Fruit fly (Drosophila melanogaster) whole organism, adult: ENCODE data around the gene Cyp4d1.
A peak's percentile ranks its signal among the peaks of the same experiment; 100 is the strongest.

ENCODE experiments used
- CG11617 ChIP-seq: fragments of 200-800 bp; sonication (Bioruptor generic); optimal IDR thresholded peaks from 2 replicates; lab custom pipeline; 2017; ENCODE audit warnings: mild to moderate bottlenecking, missing biosample characterization, missing genetic modification reagents, missing genetic modification characterization
- CG12768 ChIP-seq: fragments of 200-800 bp; sonication (Bioruptor generic); optimal IDR thresholded peaks from 2 replicates; lab custom pipeline; 2017; ENCODE audit warnings: missing biosample characterization, missing genetic modification characterization, mild to moderate bottlenecking, moderate library complexity, missing genetic modification reagents
- CG14711 ChIP-seq: fragments of 200-800 bp; sonication (Bioruptor generic); optimal IDR thresholded peaks from 2 replicates; lab custom pipeline; 2018; ENCODE audit warnings: missing biosample characterization, mild to moderate bottlenecking, missing genetic modification characterization, moderate library complexity
- CG1620 ChIP-seq: fragments of 200-800 bp; sonication (Bioruptor generic); optimal IDR thresholded peaks from 2 replicates; lab custom pipeline; 2016; ENCODE audit warnings: missing biosample characterization, missing genetic modification characterization
- CG33017 ChIP-seq: fragments of 200-800 bp; sonication (Bioruptor generic); optimal IDR thresholded peaks from 2 replicates; lab custom pipeline; 2018; ENCODE audit warnings: missing biosample characterization, mild to moderate bottlenecking, missing genetic modification characterization, moderate library complexity
- CG5204 ChIP-seq: fragments of 200-800 bp; sonication (Bioruptor generic); optimal IDR thresholded peaks from 2 replicates; lab custom pipeline; 2016; ENCODE audit warnings: missing biosample characterization, missing genetic modification characterization
- CG7045 ChIP-seq: fragments of 200-800 bp; sonication (Bioruptor generic); optimal IDR thresholded peaks from 2 replicates; lab custom pipeline; 2017; ENCODE audit warnings: missing biosample characterization, mild to moderate bottlenecking, missing genetic modification characterization
- CG7101 ChIP-seq: fragments of 200-800 bp; sonication (Bioruptor generic); optimal IDR thresholded peaks from 2 replicates; lab custom pipeline; 2018; ENCODE audit warnings: missing biosample characterization, mild to moderate bottlenecking, missing genetic modification characterization, moderate library complexity
- Clk ChIP-seq: fragments of 200-800 bp; sonication (Bioruptor generic); optimal IDR thresholded peaks from 2 replicates; lab custom pipeline; 2017; ENCODE audit warnings: missing biosample characterization, missing genetic modification characterization
- Crg-1 ChIP-seq: fragments of 200-800 bp; sonication (Bioruptor generic); optimal IDR thresholded peaks from 2 replicates; lab custom pipeline; 2016; ENCODE audit warnings: missing biosample characterization, missing genetic modification characterization
- Hr96 ChIP-seq: fragments of 200-800 bp; sonication (Bioruptor generic); optimal IDR thresholded peaks from 2 replicates; lab custom pipeline; 2016; ENCODE audit warnings: missing biosample characterization, missing genetic modification characterization
- Mnt ChIP-seq: fragments of 200-800 bp; sonication (Bioruptor generic); optimal IDR thresholded peaks from 2 replicates; lab custom pipeline; 2016; ENCODE audit warnings: missing biosample characterization, mild to moderate bottlenecking, missing genetic modification characterization
- bab1 ChIP-seq: fragments of 200-800 bp; sonication (Bioruptor generic); optimal IDR thresholded peaks from 3 replicates; lab custom pipeline; 2019; ENCODE audit warnings: missing biosample characterization, mild to moderate bottlenecking, missing genetic modification characterization, moderate library complexity
- cic ChIP-seq: fragments of 200-800 bp; sonication (Bioruptor generic); optimal IDR thresholded peaks from 2 replicates; lab custom pipeline; 2017; ENCODE audit warnings: missing biosample characterization, mild to moderate bottlenecking, missing genetic modification characterization, moderate library complexity
- cnc ChIP-seq, 2 experiments: fragments of >200 bp; optimal IDR thresholded peaks; 2 replicates each; lab custom pipeline; 2017
- kay ChIP-seq: fragments of 200-800 bp; sonication (Bioruptor generic); peaks from one replicate; lab custom pipeline; 2016; ENCODE audit warnings: missing biosample characterization, missing genetic modification characterization, borderline replicate concordance
- ovo ChIP-seq: fragments of 200-800 bp; sonication (Bioruptor generic); optimal IDR thresholded peaks from 2 replicates; lab custom pipeline; 2016; ENCODE audit warnings: missing biosample characterization, missing genetic modification characterization
- pad ChIP-seq: fragments of 200-800 bp; sonication (Bioruptor generic); optimal IDR thresholded peaks from 3 replicates; lab custom pipeline; 2017; ENCODE audit warnings: missing biosample characterization, missing genetic modification characterization, mild to moderate bottlenecking, moderate library complexity, missing genetic modification reagents
- tj ChIP-seq: fragments of 200-800 bp; sonication (Bioruptor generic); optimal IDR thresholded peaks from 3 replicates; lab custom pipeline; 2017; ENCODE audit warnings: missing biosample characterization, mild to moderate bottlenecking, missing genetic modification characterization, moderate library complexity
- toe ChIP-seq: fragments of 200-800 bp; sonication (Bioruptor generic); optimal IDR thresholded peaks from 2 replicates; lab custom pipeline; 2016; ENCODE audit warnings: missing biosample characterization, missing genetic modification characterization

Gene Cyp4d1

DNA sequence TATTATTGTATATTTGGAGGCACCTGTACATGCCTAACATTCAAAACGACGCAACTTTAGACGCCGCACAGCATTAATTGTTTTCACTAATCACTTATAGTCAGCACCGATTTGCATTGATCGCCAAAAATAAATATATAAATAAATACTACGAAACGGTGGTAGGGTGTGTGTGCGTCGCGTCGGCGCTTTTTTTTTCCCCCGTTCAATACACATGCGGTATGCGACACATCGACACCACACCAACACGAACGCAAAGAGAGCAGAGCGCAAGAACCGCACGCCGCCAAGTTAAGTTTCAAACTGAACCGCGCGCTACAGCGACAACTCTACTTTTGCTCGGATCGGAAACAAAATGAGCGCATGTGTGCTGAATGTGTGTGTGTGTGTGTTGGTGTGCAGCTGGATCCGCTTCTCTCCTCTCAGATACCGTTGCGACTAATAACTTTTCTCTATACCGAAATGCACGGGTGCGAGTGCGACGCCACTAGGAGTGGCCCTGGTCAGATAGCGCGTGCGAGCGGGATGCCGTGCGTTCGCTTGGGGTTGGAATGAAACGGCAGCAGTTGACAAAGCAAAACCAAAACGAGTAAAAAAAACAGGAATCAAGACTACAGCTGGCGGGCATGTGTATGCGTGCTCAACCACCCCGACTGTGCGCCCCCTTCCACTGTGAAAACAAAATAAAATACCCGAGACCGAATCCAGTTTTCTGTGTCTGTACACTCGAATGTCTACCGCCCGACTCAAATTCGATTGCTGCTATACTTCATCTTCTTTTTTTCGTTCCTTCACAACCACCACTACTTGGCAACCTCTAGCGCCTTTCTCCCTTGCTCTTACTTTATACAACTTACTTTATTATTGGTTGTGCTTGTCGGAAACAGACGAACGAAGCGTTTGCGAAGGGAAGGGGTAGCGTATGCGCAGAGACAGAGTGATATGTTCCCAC lies 38.7 kb downstream of the Cyp4d1 start, which contains the start of gene ph-d:
Gene ph-d, minus strand, starts transcription at position 274 of the 952 bp plus-strand sequence.
- peak; percentile 60 for TF ChIP-seq CG12768
- TF ChIP-seq Mnt (GFP tag; lab: Kevin White, UChicago) = peak; percentile 93
- peak; percentile 84 for TF ChIP-seq CG7101 (tag; lab: Kevin White, UChicago)
- TF ChIP-seq Hr96 = peak; percentile 90
- peak; percentile 61 for TF ChIP-seq Crg-1 (GFP tag; lab: Kevin White, UChicago)
- peak; percentile 65 for TF ChIP-seq kay (GFP tag; lab: Kevin White, UChicago)
- TF ChIP-seq CG1620 (GFP tag; lab: Kevin White, UChicago) = peak; percentile 72
- peak; percentile 77 for TF ChIP-seq bab1 (GFP tag; lab: Kevin White, UChicago)
- peak; percentile 94 for TF ChIP-seq ovo (GFP tag; lab: Kevin White, UChicago)
- no peak for TF ChIP-seq CG5204 (GFP tag; lab: Kevin White, UChicago)
- peak; percentile 40 for TF ChIP-seq toe (GFP tag; lab: Kevin White, UChicago)
- no peak for TF ChIP-seq CG33017 (tag; lab: Kevin White, UChicago)
- peak; percentile 99 for TF ChIP-seq pad (GFP tag; lab: Kevin White, UChicago)
- TF ChIP-seq CG7045 (GFP tag; lab: Kevin White, UChicago) = no peak
- TF ChIP-seq Clk (GFP tag; lab: Kevin White, UChicago) = peak; percentile 80
- TF ChIP-seq CG11617 (GFP tag; lab: Kevin White, UChicago) = peak; percentile 87
- peak; percentile 100 for TF ChIP-seq CG14711 (tag; lab: Kevin White, UChicago)
- TF ChIP-seq cnc (optimal IDR thresholded peaks at IDR 0.05; lab: Kevin White, UChicago) = no peak
- peak; percentile 92 for TF ChIP-seq tj (GFP tag; lab: Kevin White, UChicago)
- peak; percentile 87 for TF ChIP-seq cic (GFP tag; lab: Kevin White, UChicago)

DNA sequence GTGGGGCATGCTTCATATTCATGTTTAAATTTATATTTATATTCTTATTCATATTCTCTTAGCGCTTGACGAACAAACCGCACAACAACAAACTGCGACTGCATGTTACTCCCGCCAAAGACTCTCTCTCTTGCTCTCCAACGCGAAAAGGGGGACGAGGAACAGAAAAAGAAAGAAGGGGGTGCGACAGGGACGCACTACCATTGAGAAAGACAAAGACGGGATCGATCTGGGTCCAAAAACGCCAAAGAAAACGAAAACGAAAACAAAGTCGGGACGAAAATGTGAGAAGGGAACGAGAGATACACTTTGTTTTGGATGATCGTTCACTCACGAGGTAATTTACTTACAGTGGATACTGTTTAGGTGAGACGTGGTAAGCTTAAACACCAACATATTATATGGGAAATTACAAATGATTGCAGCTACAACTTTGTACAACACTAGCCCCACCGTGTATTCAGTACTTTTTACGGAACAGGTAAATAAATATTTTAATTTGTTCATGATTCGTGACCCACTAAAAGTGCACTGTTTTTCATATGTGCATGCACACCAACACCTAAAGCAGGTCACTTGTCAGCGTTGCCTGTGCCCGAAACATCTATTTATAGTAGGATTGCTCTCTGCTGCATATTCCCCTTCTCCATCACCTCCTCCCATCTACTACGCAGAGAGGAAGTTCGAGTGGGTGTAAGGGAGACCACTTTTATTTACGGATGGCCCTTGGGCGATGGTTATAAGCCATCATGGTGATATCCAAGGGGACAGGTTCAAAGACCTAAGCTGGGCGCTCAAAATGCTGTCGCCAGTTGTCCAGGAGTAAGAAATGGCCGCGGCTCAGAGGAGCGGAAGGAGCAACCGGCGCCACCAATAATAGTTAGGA lies 40.0 kb downstream of the Cyp4d1 start:
- TF ChIP-seq CG7101 (tag; lab: Kevin White, UChicago) (peak; percentile 12), CG33017 (tag; lab: Kevin White, UChicago) (peak; percentile 48), bab1 (GFP tag; lab: Kevin White, UChicago) (peak; percentile 9), ovo (GFP tag; lab: Kevin White, UChicago) (no peak), pad (GFP tag; lab: Kevin White, UChicago) (peak; percentile 99), cnc (optimal IDR thresholded peaks at IDR 0.05; lab: Kevin White, UChicago) (no peak), CG14711 (tag; lab: Kevin White, UChicago) (peak; percentile 12), Crg-1 (GFP tag; lab: Kevin White, UChicago) (no peak)

DNA sequence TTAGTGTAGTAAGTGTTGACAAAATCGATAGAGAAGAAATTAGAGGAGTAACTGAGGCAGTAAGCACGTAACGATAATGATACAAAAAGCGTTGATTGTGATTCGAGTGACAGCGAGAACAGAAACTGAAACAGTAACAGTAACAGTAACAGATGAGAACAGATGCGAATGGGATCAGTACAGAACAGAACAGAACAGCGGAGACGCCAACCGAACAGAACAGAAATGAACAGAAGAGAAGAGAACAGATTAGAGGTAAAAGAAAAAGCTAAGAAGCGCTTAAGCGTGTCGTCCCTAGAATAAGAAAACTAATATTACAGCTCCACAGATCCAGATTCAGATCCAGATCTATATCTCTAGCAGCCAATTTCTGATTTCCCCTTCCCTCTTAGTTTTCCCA lies 49.3 kb downstream of the Cyp4d1 start:
- no peak for TF ChIP-seq cnc (optimal IDR thresholded peaks at IDR 0.05; lab: Kevin White, UChicago)
- TF ChIP-seq cic (GFP tag; lab: Kevin White, UChicago) = no peak
- no peak for TF ChIP-seq Hr96
- no peak for TF ChIP-seq Mnt (GFP tag; lab: Kevin White, UChicago)
- TF ChIP-seq Clk (GFP tag; lab: Kevin White, UChicago) = no peak
- TF ChIP-seq CG7101 (tag; lab: Kevin White, UChicago) = no peak
- no peak for TF ChIP-seq toe (GFP tag; lab: Kevin White, UChicago)
- TF ChIP-seq CG33017 (tag; lab: Kevin White, UChicago) = no peak
- TF ChIP-seq ovo (GFP tag; lab: Kevin White, UChicago) = no peak
- no peak for TF ChIP-seq CG5204 (GFP tag; lab: Kevin White, UChicago)
- no peak for TF ChIP-seq CG12768
- TF ChIP-seq kay (GFP tag; lab: Kevin White, UChicago) = no peak
- no peak for TF ChIP-seq tj (GFP tag; lab: Kevin White, UChicago)
- TF ChIP-seq CG14711 (tag; lab: Kevin White, UChicago) = no peak
- TF ChIP-seq Crg-1 (GFP tag; lab: Kevin White, UChicago) = no peak
